Fruit fly (Drosophila melanogaster) whole organism, embryonic: ENCODE data around the gene dikar.

Experiments
- Asciz ChIP-seq: fragments of 200-800 bp; sonication (Bioruptor generic); optimal IDR thresholded peaks from 2 replicates; lab custom pipeline; 2017; ENCODE audit warnings: missing biosample characterization, mild to moderate bottlenecking, missing genetic modification characterization, missing genetic modification reagents
- B-H2 ChIP-seq: fragments of 200-800 bp; sonication (Bioruptor generic); optimal IDR thresholded peaks from 2 replicates; lab custom pipeline; 2018; ENCODE audit warnings: missing biosample characterization, mild to moderate bottlenecking, missing genetic modification characterization
- CG1024 ChIP-seq: fragments of 200-800 bp; sonication (Bioruptor generic); IDR thresholded peaks from 2 replicates; pipeline ENCODE4 v1.3.6; 2022; ENCODE audit warnings: missing biosample characterization, missing genetic modification characterization
- CG11560 ChIP-seq: fragments of 200-800 bp; sonication (Bioruptor generic); IDR thresholded peaks from 3 replicates; pipeline ENCODE4 v1.3.6; 2022; ENCODE audit warnings: missing biosample characterization, missing genetic modification characterization
- CG11723 ChIP-seq: fragments of 200-800 bp; sonication (Bioruptor generic); optimal IDR thresholded peaks from 2 replicates; lab custom pipeline; 2017; ENCODE audit warnings: missing biosample characterization, mild to moderate bottlenecking, missing genetic modification characterization
- CG12071 ChIP-seq: fragments of 200-800 bp; sonication (Bioruptor generic); optimal IDR thresholded peaks from 3 replicates; lab custom pipeline; 2018; ENCODE audit warnings: missing biosample characterization, mild to moderate bottlenecking, missing genetic modification characterization
- CG12391 ChIP-seq: fragments of 200-800 bp; sonication (Bioruptor generic); optimal IDR thresholded peaks from 3 replicates; lab custom pipeline; 2018; ENCODE audit warnings: missing biosample characterization, mild to moderate bottlenecking, missing genetic modification characterization, moderate library complexity
- CG12769 ChIP-seq: fragments of 200-800 bp; sonication (Bioruptor generic); optimal IDR thresholded peaks from 2 replicates; lab custom pipeline; 2019; ENCODE audit warnings: missing biosample characterization, mild to moderate bottlenecking, missing genetic modification characterization, moderate library complexity
- CG14710 ChIP-seq: fragments of 200-800 bp; sonication (Bioruptor generic); optimal IDR thresholded peaks from 3 replicates; lab custom pipeline; 2019; ENCODE audit warnings: missing biosample characterization, mild to moderate bottlenecking, missing genetic modification characterization, moderate library complexity
- CG15696 ChIP-seq: fragments of 200-800 bp; sonication (Bioruptor generic); optimal IDR thresholded peaks from 2 replicates; lab custom pipeline; 2019; ENCODE audit warnings: missing biosample characterization, mild to moderate bottlenecking, missing genetic modification characterization, moderate library complexity
- CG1647 ChIP-seq: fragments of 200-800 bp; sonication (Bioruptor generic); optimal IDR thresholded peaks from 3 replicates; lab custom pipeline; 2016; ENCODE audit warnings: missing biosample characterization, missing genetic modification characterization
- CG17802 ChIP-seq: fragments of 200-800 bp; sonication (Bioruptor generic); optimal IDR thresholded peaks from 2 replicates; lab custom pipeline; 2018; ENCODE audit warnings: missing biosample characterization, mild to moderate bottlenecking, missing genetic modification characterization, moderate library complexity
- CG2116 ChIP-seq: fragments of 200-800 bp; sonication (Bioruptor generic); optimal IDR thresholded peaks from 3 replicates; lab custom pipeline; 2018; ENCODE audit warnings: missing biosample characterization, mild to moderate bottlenecking, missing genetic modification characterization
- CG2875 ChIP-seq: fragments of 200-800 bp; sonication (Bioruptor generic); optimal IDR thresholded peaks from 2 replicates; lab custom pipeline; 2017; ENCODE audit warnings: missing biosample characterization, mild to moderate bottlenecking, missing genetic modification characterization, missing genetic modification reagents
- CG30403 ChIP-seq: fragments of 200-800 bp; sonication (Bioruptor generic); optimal IDR thresholded peaks from 3 replicates; lab custom pipeline; 2016; ENCODE audit warnings: missing biosample characterization, missing genetic modification characterization
- CG31441 ChIP-seq: fragments of 200-800 bp; sonication (Bioruptor generic); IDR thresholded peaks from 2 replicates; pipeline ENCODE4 v1.3.6; 2022; ENCODE audit warnings: missing biosample characterization, missing genetic modification characterization
- CG6175 ChIP-seq: fragments of 200-800 bp; sonication (Bioruptor generic); IDR thresholded peaks from 3 replicates; pipeline ENCODE4 v1.3.6; 2022; ENCODE audit warnings: missing biosample characterization, missing genetic modification characterization
- CG6272 ChIP-seq: fragments of 200-800 bp; sonication (Bioruptor generic); IDR thresholded peaks from 2 replicates; pipeline ENCODE4 v1.3.6; 2022; ENCODE audit warnings: missing biosample characterization, missing genetic modification characterization
- CG6683 ChIP-seq: fragments of 200-800 bp; sonication (Bioruptor generic); optimal IDR thresholded peaks from 2 replicates; lab custom pipeline; 2017; ENCODE audit warnings: missing biosample characterization, mild to moderate bottlenecking, missing genetic modification characterization, missing genetic modification reagents
- CG6689 ChIP-seq: fragments of 200-800 bp; sonication (Bioruptor generic); IDR thresholded peaks from 2 replicates; pipeline ENCODE4 v1.3.6; 2022; ENCODE audit warnings: missing biosample characterization, missing genetic modification characterization
- CG6854 ChIP-seq: fragments of 200-800 bp; sonication (Bioruptor generic); optimal IDR thresholded peaks from 3 replicates; lab custom pipeline; 2017; ENCODE audit warnings: missing biosample characterization, mild to moderate bottlenecking, missing genetic modification characterization
- Dad ChIP-seq: fragments of 200-800 bp; sonication (Bioruptor generic); optimal IDR thresholded peaks from 3 replicates; lab custom pipeline; 2016; ENCODE audit warnings: missing biosample characterization, missing genetic modification characterization
- Dip2 ChIP-seq: fragments of 200-800 bp; sonication (Bioruptor generic); IDR thresholded peaks from 2 replicates; pipeline ENCODE4 v1.3.6; 2022; ENCODE audit warnings: missing biosample characterization, missing genetic modification characterization
- Drgx ChIP-seq: fragments of 200-800 bp; sonication (Bioruptor generic); IDR thresholded peaks from 2 replicates; pipeline ENCODE4 v1.3.6; 2022; ENCODE audit warnings: missing biosample characterization, missing genetic modification characterization
- Fer3 ChIP-seq: fragments of 200-800 bp; sonication (Bioruptor generic); optimal IDR thresholded peaks from 2 replicates; lab custom pipeline; 2018; ENCODE audit warnings: missing biosample characterization, mild to moderate bottlenecking, missing genetic modification characterization, moderate library complexity
- Hmx ChIP-seq: fragments of 200-800 bp; sonication (Bioruptor generic); optimal IDR thresholded peaks from 2 replicates; lab custom pipeline; 2016; ENCODE audit warnings: missing biosample characterization, missing genetic modification characterization
- Lpt ChIP-seq: fragments of >200 bp; optimal IDR thresholded peaks from 2 replicates; lab custom pipeline; 2018; ENCODE audit warnings: missing biosample characterization, missing genetic modification characterization
- NFAT ChIP-seq: fragments of 200-800 bp; sonication (Bioruptor generic); IDR thresholded peaks from 2 replicates; pipeline ENCODE4 v1.3.6; 2022; ENCODE audit warnings: missing biosample characterization, missing genetic modification characterization
- NfI ChIP-seq: fragments of 200-800 bp; sonication (Bioruptor generic); optimal IDR thresholded peaks from 3 replicates; lab custom pipeline; 2018; ENCODE audit warnings: missing biosample characterization, mild to moderate bottlenecking, missing genetic modification characterization, moderate library complexity
- Pdp1 ChIP-seq, 2 experiments: fragments of 200-800 bp; sonication (Bioruptor generic); optimal IDR thresholded peaks; 3 replicates each; lab custom pipeline; 2016; ENCODE audit warnings: missing biosample characterization in 2 of 2, missing genetic modification characterization in 2 of 2, mild to moderate bottlenecking in 1 of 2, moderate library complexity in 1 of 2
- Sox100B ChIP-seq: fragments of 200-800 bp; sonication (Bioruptor generic); optimal IDR thresholded peaks from 3 replicates; lab custom pipeline; 2018; ENCODE audit warnings: missing biosample characterization, mild to moderate bottlenecking, missing genetic modification characterization
- ase ChIP-seq: fragments of 200-800 bp; sonication (Bioruptor generic); IDR thresholded peaks from 3 replicates; pipeline ENCODE4 v1.3.6; 2022; ENCODE audit warnings: missing biosample characterization, missing genetic modification characterization
- bowl ChIP-seq: fragments of 200-800 bp; sonication (Bioruptor generic); IDR thresholded peaks from 2 replicates; pipeline ENCODE4 v1.3.6; 2022; ENCODE audit warnings: missing biosample characterization, missing genetic modification characterization
- da ChIP-seq: fragments of 200-800 bp; sonication (Bioruptor generic); optimal IDR thresholded peaks from 2 replicates; lab custom pipeline; 2016; ENCODE audit warnings: missing biosample characterization, missing genetic modification characterization
- ems ChIP-seq: fragments of 200-800 bp; sonication (Bioruptor generic); optimal IDR thresholded peaks from 3 replicates; lab custom pipeline; 2016; ENCODE audit warnings: missing biosample characterization, missing genetic modification characterization
- gcm ChIP-seq: fragments of 200-800 bp; sonication (Bioruptor generic); optimal IDR thresholded peaks from 2 replicates; lab custom pipeline; 2019; ENCODE audit warnings: missing biosample characterization, mild to moderate bottlenecking, missing genetic modification characterization, moderate library complexity
- grau ChIP-seq: fragments of 200-800 bp; optimal IDR thresholded peaks from 3 replicates; lab custom pipeline; 2019; ENCODE audit warnings: missing biosample characterization, mild to moderate bottlenecking, missing genetic modification characterization, moderate library complexity
- gsb ChIP-seq: fragments of 200-800 bp; sonication (Bioruptor generic); IDR thresholded peaks from 2 replicates; pipeline ENCODE4 v1.3.6; 2022; ENCODE audit warnings: missing biosample characterization, missing genetic modification characterization
- h ChIP-seq: fragments of >200 bp; optimal IDR thresholded peaks from 2 replicates; lab custom pipeline; 2017
- jing ChIP-seq: fragments of 200-800 bp; sonication (Bioruptor generic); optimal IDR thresholded peaks from 2 replicates; lab custom pipeline; 2018; ENCODE audit warnings: missing biosample characterization, mild to moderate bottlenecking, missing genetic modification characterization
- jumu ChIP-seq: fragments of 200-800 bp; sonication (Bioruptor generic); optimal IDR thresholded peaks from 3 replicates; lab custom pipeline; 2016; ENCODE audit warnings: missing biosample characterization, missing genetic modification characterization
- kah ChIP-seq: fragments of 200-800 bp; sonication (Bioruptor generic); optimal IDR thresholded peaks from 2 replicates; lab custom pipeline; 2018; ENCODE audit warnings: missing biosample characterization, mild to moderate bottlenecking, missing genetic modification characterization
- lola ChIP-seq, 3 experiments: fragments of >200 bp in 2 of 3; fragments of 200-800 bp in 1 of 3; sonication (Bioruptor generic) in 1 of 3; optimal IDR thresholded peaks; 2 replicates each; lab custom pipeline; 2017 to 2019; ENCODE audit warnings: missing biosample characterization in 3 of 3, missing genetic modification characterization in 3 of 3, mild to moderate bottlenecking in 1 of 3, moderate library complexity in 1 of 3
- nerfin-2 ChIP-seq: fragments of 200-800 bp; sonication (Bioruptor generic); IDR thresholded peaks from 2 replicates; pipeline ENCODE4 v1.3.6; 2022; ENCODE audit warnings: missing biosample characterization, missing genetic modification characterization; ENCODE audit not compliant: partially characterized antibody
- nom ChIP-seq: fragments of 200-800 bp; sonication (Bioruptor generic); optimal IDR thresholded peaks from 2 replicates; lab custom pipeline; 2017; ENCODE audit warnings: missing biosample characterization, missing genetic modification characterization, mild to moderate bottlenecking, moderate library complexity, missing genetic modification reagents
- pb ChIP-seq: fragments of 200-800 bp; sonication (Bioruptor generic); optimal IDR thresholded peaks from 3 replicates; lab custom pipeline; 2016; ENCODE audit warnings: missing biosample characterization, missing genetic modification characterization
- pnt ChIP-seq: fragments of 200-800 bp; sonication (Bioruptor generic); optimal IDR thresholded peaks from 3 replicates; lab custom pipeline; 2016; ENCODE audit warnings: missing biosample characterization, missing genetic modification characterization
- schlank ChIP-seq: fragments of 200-800 bp; sonication (Bioruptor generic); optimal IDR thresholded peaks from 2 replicates; lab custom pipeline; 2018; ENCODE audit warnings: missing biosample characterization, mild to moderate bottlenecking, missing genetic modification characterization
- scrt ChIP-seq: fragments of 200-800 bp; sonication (Bioruptor generic); optimal IDR thresholded peaks from 2 replicates; lab custom pipeline; 2018; ENCODE audit warnings: missing biosample characterization, mild to moderate bottlenecking, missing genetic modification characterization, moderate library complexity
- tgo ChIP-seq: fragments of 200-800 bp; sonication (Bioruptor generic); IDR thresholded peaks from 3 replicates; pipeline ENCODE4 v1.3.6; 2022; ENCODE audit warnings: missing biosample characterization, missing genetic modification characterization

Gene dikar

DNA sequence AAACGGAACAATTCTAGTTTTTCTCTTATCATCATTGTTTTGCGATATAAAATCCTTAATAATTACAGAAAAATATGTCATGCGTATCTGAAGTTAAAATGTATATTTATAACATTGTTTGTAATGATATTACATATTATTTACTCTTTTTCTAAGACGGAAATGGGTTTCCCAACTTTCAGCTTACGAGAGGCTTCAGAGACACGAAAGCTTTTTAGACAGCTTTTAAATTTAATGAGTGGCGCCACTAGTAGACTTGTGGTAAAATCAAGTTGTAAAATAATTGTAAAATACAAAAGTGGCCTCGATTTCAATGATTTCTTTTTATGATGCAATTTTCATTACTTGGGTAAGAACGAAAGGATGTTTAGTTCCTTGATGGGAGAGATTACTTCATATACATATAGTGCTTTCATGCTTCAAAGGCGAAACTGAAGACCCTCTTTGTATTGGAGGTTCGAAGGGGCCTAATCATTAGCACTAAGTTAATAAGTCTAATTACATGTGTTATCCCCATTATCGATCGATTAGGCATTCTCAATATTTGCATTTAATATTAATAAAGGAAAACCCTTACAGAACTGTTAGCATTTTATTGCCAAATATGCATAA, 33.9 kb downstream of the dikar start:
- peak; percentile 84; the same call in 2 of the 3 replicates for TF ChIP-seq CG6175
- no peak for TF ChIP-seq CG11560 (tag; lab: Robert Waterston, UW)
- TF ChIP-seq Drgx (GFP tag; lab: Robert Waterston, UW), result peak; percentile 35; the same call in 1 of the 2 replicates
- no peak for TF ChIP-seq Lpt
- TF ChIP-seq CG6272 (GFP tag; lab: Robert Waterston, UW), result 0 out of 2 replicates have a peak, but pooled peaks have one; percentile 14
- peak; percentile 94 for TF ChIP-seq Fer3 (tag; lab: Kevin White, UChicago)
- peak; percentile 93 for TF ChIP-seq NFAT (GFP tag; lab: Robert Waterston, UW)
- peak; percentile 90 for TF ChIP-seq CG1647 (GFP tag; lab: Kevin White, UChicago)
- TF ChIP-seq lola (GFP tag; optimal IDR thresholded peaks at IDR 0.05; lab: Kevin White, UChicago), result no peak
- TF ChIP-seq Dip2 (GFP tag; lab: Robert Waterston, UW), result no peak
- peak; percentile 87 for TF ChIP-seq CG2875
- peak; percentile 92 for TF ChIP-seq schlank (tag; lab: Kevin White, UChicago)
- TF ChIP-seq CG31441, result peak; percentile 64
- peak; percentile 48 for TF ChIP-seq ems
- TF ChIP-seq scrt, result peak; percentile 89
- peak; percentile 64 for TF ChIP-seq da
- TF ChIP-seq CG6683 (GFP tag; lab: Kevin White, UChicago), result peak; percentile 79
- peak; percentile 80 for TF ChIP-seq CG1024 (GFP tag; lab: Robert Waterston, UW)
- peak; percentile 26 for TF ChIP-seq CG14710 (tag; lab: Kevin White, UChicago)
- peak; percentile 40 for TF ChIP-seq pnt (GFP tag; lab: Kevin White, UChicago)
- TF ChIP-seq jing, result peak; percentile 44
- TF ChIP-seq grau (tag; lab: Kevin White, UChicago), result peak; percentile 75
- peak; percentile 75 for TF ChIP-seq CG17802
- TF ChIP-seq bowl (GFP tag; lab: Robert Waterston, UW), result no peak
- TF ChIP-seq CG6689, result peak; percentile 41
- peak; percentile 71 to 85 for TF ChIP-seq Pdp1 (GFP tag; optimal IDR thresholded peaks at IDR 0.05; lab: Kevin White, UChicago)
- peak; percentile 88 for TF ChIP-seq tgo (GFP tag; lab: Robert Waterston, UW)
- peak; percentile 83 for TF ChIP-seq CG30403 (GFP tag; lab: Kevin White, UChicago)
- TF ChIP-seq CG12391 (tag; lab: Kevin White, UChicago), result peak; percentile 75
- TF ChIP-seq Dad, result peak; percentile 85
- peak; percentile 74 for TF ChIP-seq pb (GFP tag; lab: Kevin White, UChicago)
- peak; percentile 91 for TF ChIP-seq ase (GFP tag; lab: Robert Waterston, UW)
- TF ChIP-seq Hmx, result peak; percentile 60
- 0 out of 2 replicates have a peak, but pooled peaks have one; percentile 62 for TF ChIP-seq gsb
- peak; percentile 71 for TF ChIP-seq gcm (GFP tag; lab: Kevin White, UChicago)
- peak; percentile 96 for TF ChIP-seq NfI (GFP tag; lab: Kevin White, UChicago)
- TF ChIP-seq nom (GFP tag; lab: Kevin White, UChicago), result no peak
- peak; percentile 71 for TF ChIP-seq CG11723 (GFP tag; lab: Kevin White, UChicago)
- peak; percentile 91 for TF ChIP-seq CG12071 (GFP tag; lab: Kevin White, UChicago)
- TF ChIP-seq nerfin-2, result no peak
- TF ChIP-seq CG15696 (tag; lab: Kevin White, UChicago), result no peak
- TF ChIP-seq Sox100B (GFP tag; lab: Kevin White, UChicago), result peak; percentile 71
- peak; percentile 54 for TF ChIP-seq kah (GFP tag; lab: Kevin White, UChicago)
- peak; percentile 58 for TF ChIP-seq CG2116
- TF ChIP-seq h (lab: Kevin White, UChicago), result no peak
- TF ChIP-seq Asciz (GFP tag; lab: Kevin White, UChicago), result peak; percentile 93
- peak; percentile 67 for TF ChIP-seq CG12769
- TF ChIP-seq jumu (GFP tag; lab: Kevin White, UChicago), result peak; percentile 39
- peak; percentile 90 for TF ChIP-seq CG6854 (GFP tag; lab: Kevin White, UChicago)
- TF ChIP-seq B-H2 (GFP tag; lab: Kevin White, UChicago), result peak; percentile 93
